Worm (Caenorhabditis elegans) whole organism, L1 larva: Measurements from ENCODE around the gene Y59A8B.25.

Experiments
- C04F5.9 ChIP-seq: sonication (generic microtip); optimal IDR thresholded peaks from 2 replicates; lab custom pipeline; 2016; ENCODE audit warnings: missing genetic modification characterization, missing compliant biosample characterization
- C16A3.4 ChIP-seq: fragments of 150-350 bp; optimal IDR thresholded peaks from 2 replicates; lab custom pipeline; 2014; ENCODE audit warnings: missing biosample characterization, missing genetic modification characterization
- C34B4.2 ChIP-seq: sonication (generic microtip); optimal IDR thresholded peaks from 2 replicates; lab custom pipeline; 2017; ENCODE audit warnings: mild to moderate bottlenecking, missing genetic modification characterization, missing compliant biosample characterization
- ceh-63 ChIP-seq: fragments of 200-800 bp; sonication (Bioruptor generic); optimal IDR thresholded peaks from 2 replicates; lab custom pipeline; 2018; ENCODE audit warnings: mild to moderate bottlenecking, missing genetic modification characterization, missing compliant biosample characterization
- ceh-82 ChIP-seq, 3 experiments: fragments of 150-350 bp in 1 of 3; sonication (generic microtip) in 2 of 3; optimal IDR thresholded peaks; 2 replicates each; lab custom pipeline; 2014 to 2017; ENCODE audit warnings: missing biosample characterization in 3 of 3, missing genetic modification characterization in 3 of 3
- ces-1 ChIP-seq: fragments of 150-350 bp; optimal IDR thresholded peaks from 2 replicates; lab custom pipeline; 2014; ENCODE audit warnings: missing biosample characterization, missing genetic modification reagents, missing genetic modification characterization
- dpl-1 ChIP-seq, 3 experiments: fragments of 150-350 bp in 2 of 3; sonication (generic microtip) in 1 of 3; optimal IDR thresholded peaks; 2 replicates each; lab custom pipeline; 2014 to 2017; ENCODE audit warnings: missing biosample characterization in 3 of 3, missing genetic modification characterization in 3 of 3, missing genetic modification reagents in 3 of 3
- efl-1 ChIP-seq, 4 experiments: fragments of 150-350 bp; optimal IDR thresholded peaks in 3 of 4; peaks in 1 of 4; 1 replicate in 1 of 4; 2 replicates in 3 of 4; lab custom pipeline; 2014; ENCODE audit warnings: missing biosample characterization in 2 of 4, missing genetic modification characterization in 2 of 4, missing genetic modification reagents in 2 of 4
- fkh-10 ChIP-seq: sonication (generic microtip); optimal IDR thresholded peaks from 2 replicates; lab custom pipeline; 2017; ENCODE audit warnings: missing biosample characterization, missing genetic modification reagents, missing genetic modification characterization
- fkh-8 ChIP-seq: sonication (generic microtip); optimal IDR thresholded peaks from 2 replicates; lab custom pipeline; 2016; ENCODE audit warnings: mild to moderate bottlenecking, missing genetic modification characterization, missing compliant biosample characterization
- grh-1 ChIP-seq: fragments of 200-800 bp; sonication (Bioruptor generic); IDR thresholded peaks from 2 replicates; pipeline ENCODE4 v1.3.6; 2022; ENCODE audit warnings: missing genetic modification reagents, missing genetic modification characterization, missing compliant biosample characterization
- hlh-17 ChIP-seq: fragments of 200-800 bp; sonication (Bioruptor generic); optimal IDR thresholded peaks from 2 replicates; lab custom pipeline; 2018; ENCODE audit warnings: missing genetic modification characterization, mild to moderate bottlenecking, missing compliant biosample characterization, moderate library complexity, borderline replicate concordance
- hlh-4 ChIP-seq: sonication (generic microtip); optimal IDR thresholded peaks from 2 replicates; lab custom pipeline; 2016; ENCODE audit warnings: mild to moderate bottlenecking, missing genetic modification characterization, missing compliant biosample characterization
- hpl-2 ChIP-seq: fragments of 150-350 bp; optimal IDR thresholded peaks from 2 replicates; lab custom pipeline; 2014; ENCODE audit warnings: missing biosample characterization, missing genetic modification reagents, missing genetic modification characterization
- irx-1 ChIP-seq: sonication (generic microtip); optimal IDR thresholded peaks from 2 replicates; lab custom pipeline; 2016; ENCODE audit warnings: missing genetic modification characterization, missing compliant biosample characterization
- isw-1 ChIP-seq: fragments of 200-800 bp; sonication (Bioruptor generic); IDR thresholded peaks from 2 replicates; pipeline ENCODE4 v1.3.6; 2022; ENCODE audit warnings: missing genetic modification characterization, missing compliant biosample characterization
- jun-1 ChIP-seq: fragments of 150-350 bp; optimal IDR thresholded peaks from 2 replicates; lab custom pipeline; 2014; ENCODE audit warnings: missing biosample characterization, missing genetic modification reagents, missing genetic modification characterization
- lin-13 ChIP-seq: fragments of 150-350 bp; optimal IDR thresholded peaks from 2 replicates; lab custom pipeline; 2014; ENCODE audit warnings: missing biosample characterization, missing genetic modification reagents, missing genetic modification characterization
- lin-14 ChIP-seq: fragments of 200-800 bp; sonication (Bioruptor generic); optimal IDR thresholded peaks from 2 replicates; lab custom pipeline; 2018; ENCODE audit warnings: mild to moderate bottlenecking, missing genetic modification characterization, moderate library complexity, missing compliant biosample characterization
- lin-15B ChIP-seq: fragments of 150-350 bp; sonication (generic microtip); optimal IDR thresholded peaks from 3 replicates; lab custom pipeline; 2014; ENCODE audit warnings: missing biosample characterization, missing genetic modification characterization
- lin-35 ChIP-seq, 2 experiments: fragments of 150-350 bp; optimal IDR thresholded peaks; 2 replicates each; lab custom pipeline; 2014; ENCODE audit warnings: missing biosample characterization in 2 of 2, missing genetic modification characterization in 2 of 2, missing genetic modification reagents in 2 of 2
- lsy-2 ChIP-seq, 2 experiments: fragments of 150-350 bp; optimal IDR thresholded peaks; 2 replicates each; lab custom pipeline; 2014; ENCODE audit warnings: missing biosample characterization in 2 of 2, missing genetic modification characterization in 2 of 2
- mdl-1 ChIP-seq, 2 experiments: fragments of 150-350 bp; optimal IDR thresholded peaks; 2 replicates each; lab custom pipeline; 2014 to 2017; ENCODE audit warnings: missing biosample characterization in 2 of 2, missing genetic modification characterization in 2 of 2, inconsistent platforms in 1 of 2
- nhr-20 ChIP-seq: sonication (generic microtip); optimal IDR thresholded peaks from 2 replicates; lab custom pipeline; 2016; ENCODE audit warnings: mild to moderate bottlenecking, missing genetic modification characterization, missing compliant biosample characterization
- nhr-237 ChIP-seq: fragments of 150-350 bp; optimal IDR thresholded peaks from 2 replicates; lab custom pipeline; 2014; ENCODE audit warnings: missing biosample characterization, missing genetic modification characterization
- nhr-71 ChIP-seq: sonication (generic microtip); optimal IDR thresholded peaks from 2 replicates; lab custom pipeline; 2016; ENCODE audit warnings: mild to moderate bottlenecking, missing genetic modification characterization, moderate library complexity, missing compliant biosample characterization
- nhr-85 ChIP-seq: sonication (generic microtip); peaks from one replicate; lab custom pipeline; 2016; ENCODE audit warnings: missing genetic modification characterization, inconsistent platforms, missing compliant biosample characterization
- rnt-1 ChIP-seq: sonication (generic microtip); optimal IDR thresholded peaks from 2 replicates; lab custom pipeline; 2016; ENCODE audit warnings: mild to moderate bottlenecking, missing genetic modification characterization, moderate library complexity, missing compliant biosample characterization
- skn-1 ChIP-seq: fragments of 150-350 bp; optimal IDR thresholded peaks from 2 replicates; lab custom pipeline; 2014; ENCODE audit warnings: missing biosample characterization, missing genetic modification characterization
- tbx-2 ChIP-seq: sonication (generic microtip); optimal IDR thresholded peaks from 2 replicates; lab custom pipeline; 2016; ENCODE audit warnings: missing genetic modification characterization, missing compliant biosample characterization
- unc-130 ChIP-seq: fragments of 150-350 bp; optimal IDR thresholded peaks from 2 replicates; lab custom pipeline; 2017; ENCODE audit warnings: missing biosample characterization, missing genetic modification characterization, inconsistent platforms
- unc-30 ChIP-seq: sonication (generic microtip); optimal IDR thresholded peaks from 2 replicates; lab custom pipeline; 2017; ENCODE audit warnings: missing biosample characterization, missing genetic modification characterization
- unc-62 ChIP-seq: fragments of 150-350 bp; optimal IDR thresholded peaks from 2 replicates; lab custom pipeline; 2014; ENCODE audit warnings: missing biosample characterization, missing genetic modification reagents, missing genetic modification characterization
- xbp-1 ChIP-seq: sonication (generic microtip); optimal IDR thresholded peaks from 2 replicates; lab custom pipeline; 2016; ENCODE audit warnings: missing genetic modification characterization, missing compliant biosample characterization
- zag-1 ChIP-seq: fragments of 150-350 bp; optimal IDR thresholded peaks from 2 replicates; lab custom pipeline; 2014; ENCODE audit warnings: missing biosample characterization, missing genetic modification characterization
- ztf-4 ChIP-seq: fragments of 150-350 bp; optimal IDR thresholded peaks from 2 replicates; lab custom pipeline; 2014; ENCODE audit warnings: missing biosample characterization, missing genetic modification characterization

Gene Y59A8B.25

ce11 chrV:18086783-18087182 is 31.6 kb upstream of the Y59A8B.25 start, which contains the start of gene slr-2 (continued):
- peak; percentile 56 for TF ChIP-seq xbp-1 (tag; lab: Kevin White, UChicago)
- peak; percentile 17 for TF ChIP-seq hpl-2 (GFP tag; lab: Kevin White, UChicago)
- TF ChIP-seq tbx-2 (tag; lab: Kevin White, UChicago), result peak; percentile 49
- peak; percentile 49 to 80 for TF ChIP-seq lsy-2 (tag; optimal IDR thresholded peaks at IDR 0.05; lab: Kevin White, UChicago)
- TF ChIP-seq lin-13 (GFP tag; lab: Kevin White, UChicago), result peak; percentile 11
- peak; percentile 43 for TF ChIP-seq unc-130 (tag; lab: Kevin White, UChicago)
- peak; percentile 43 to 77 (median 51) for TF ChIP-seq ceh-82 (tag; optimal IDR thresholded peaks at IDR 0.05; lab: Kevin White, UChicago)
- peak; percentile 27; the same call in 1 of the 2 replicates for TF ChIP-seq isw-1 (GFP tag; lab: Robert Waterston, UW)
- TF ChIP-seq unc-30 (tag; lab: Kevin White, UChicago), result peak; percentile 9
- TF ChIP-seq rnt-1 (tag; lab: Kevin White, UChicago), result no peak
- peak; percentile 49 for TF ChIP-seq skn-1
- peak; percentile 40 for TF ChIP-seq C16A3.4 (tag; lab: Kevin White, UChicago)
- TF ChIP-seq nhr-71 (tag; lab: Kevin White, UChicago), result no peak
- TF ChIP-seq efl-1 (optimal IDR thresholded peaks at IDR 0.05; lab: Kevin White, UChicago), result peak; percentile 98 to 100
- TF ChIP-seq efl-1 (GFP tag; optimal IDR thresholded peaks at IDR 0.05 in 1 of 2; lab: Kevin White, UChicago), result peak; percentile 99 to 100
- peak in 1 of 2 experiments; percentile 11 for TF ChIP-seq mdl-1 (tag; optimal IDR thresholded peaks at IDR 0.05; lab: Kevin White, UChicago)
- TF ChIP-seq fkh-8 (tag; lab: Kevin White, UChicago), result peak; percentile 17
- no peak for TF ChIP-seq hlh-4
- TF ChIP-seq jun-1, result no peak

ce11 chrV:18086174-18086661 is 31.0 kb upstream of the Y59A8B.25 start, which contains the start of gene Y59A8B.12:
Gene Y59A8B.12, minus strand, starts transcription at chrV:18086224.
- no peak for TF ChIP-seq irx-1 (tag; lab: Kevin White, UChicago)
- TF ChIP-seq nhr-85 (tag; lab: Kevin White, UChicago), result peak; percentile 65
- peak in 1 of 2 experiments; percentile 88 for TF ChIP-seq efl-1 (optimal IDR thresholded peaks at IDR 0.05; lab: Kevin White, UChicago)
- peak in 1 of 2 experiments; percentile 62 for TF ChIP-seq efl-1 (GFP tag; optimal IDR thresholded peaks at IDR 0.05 in 1 of 2; lab: Kevin White, UChicago)

- no peak for TF ChIP-seq C04F5.9 (tag; lab: Kevin White, UChicago)
- TF ChIP-seq C34B4.2 (tag; lab: Kevin White, UChicago), result no peak
Measured at ce11 chrV:18085150-18085833, 30.1 kb upstream of the Y59A8B.25 start, which contains the start of gene fbxa-106. Gene fbxa-106, minus strand, starts transcription at chrV:18085200.

- no peak for TF ChIP-seq ces-1
- TF ChIP-seq nhr-20 (tag; lab: Kevin White, UChicago), result no peak
- TF ChIP-seq ztf-4 (tag; lab: Kevin White, UChicago), result no peak
- no peak for TF ChIP-seq lin-35 (GFP tag; optimal IDR thresholded peaks at IDR 0.05; lab: Kevin White, UChicago)
- no peak for TF ChIP-seq unc-62
- TF ChIP-seq zag-1 (tag; lab: Kevin White, UChicago), result no peak
- TF ChIP-seq hpl-2 (GFP tag; lab: Kevin White, UChicago), result no peak
- TF ChIP-seq nhr-237 (tag; lab: Kevin White, UChicago), result no peak
- no peak for TF ChIP-seq fkh-10 (GFP tag; lab: Kevin White, UChicago)
- no peak for TF ChIP-seq lin-14 (GFP tag; lab: Kevin White, UChicago)
- no peak for TF ChIP-seq fkh-8 (tag; lab: Kevin White, UChicago)
- TF ChIP-seq efl-1 (optimal IDR thresholded peaks at IDR 0.05; lab: Kevin White, UChicago), result no peak
- TF ChIP-seq efl-1 (GFP tag; optimal IDR thresholded peaks at IDR 0.05 in 1 of 2; lab: Kevin White, UChicago), result no peak
- TF ChIP-seq jun-1, result no peak
- TF ChIP-seq dpl-1 (GFP tag; optimal IDR thresholded peaks at IDR 0.05; lab: Kevin White, UChicago), result no peak
- no peak for TF ChIP-seq hlh-17
- no peak for TF ChIP-seq lin-15B (tag; lab: Kevin White, UChicago)
- no peak for TF ChIP-seq ceh-63
- TF ChIP-seq grh-1 (GFP tag; lab: Robert Waterston, UW), result no peak
Measured at ce11 chrV:18081857-18082256, 26.7 kb upstream of the Y59A8B.25 start, which contains the start of gene nova-1. Gene nova-1, minus strand, starts transcription at chrV:18081957.
